Worm (Caenorhabditis elegans) whole organism, L2 larva: ENCODE results near the gene T07G12.2.

Source experiments
- C34F6.9 ChIP-seq: fragments of 150-350 bp; optimal IDR thresholded peaks from 2 replicates; lab custom pipeline; 2014; ENCODE audit warnings: missing biosample characterization, missing genetic modification characterization
- Y55F3AM.14 ChIP-seq: fragments of 200-800 bp; sonication (Bioruptor generic); optimal IDR thresholded peaks from 2 replicates; lab custom pipeline; 2018; ENCODE audit warnings: mild to moderate bottlenecking, missing genetic modification characterization, missing compliant biosample characterization
- ZK546.5 ChIP-seq: sonication (generic microtip); optimal IDR thresholded peaks from 2 replicates; lab custom pipeline; 2017; ENCODE audit warnings: missing biosample characterization, missing genetic modification characterization
- alr-1 ChIP-seq: fragments of 150-350 bp; optimal IDR thresholded peaks from 2 replicates; lab custom pipeline; 2014; ENCODE audit warnings: missing biosample characterization, missing genetic modification characterization
- aly-2 ChIP-seq: fragments of 150-350 bp; optimal IDR thresholded peaks from 2 replicates; lab custom pipeline; 2014; ENCODE audit warnings: missing biosample characterization, missing genetic modification characterization
- ama-1 ChIP-seq: fragments of 150-350 bp; optimal IDR thresholded peaks from 2 replicates; lab custom pipeline; 2018; ENCODE audit warnings: inconsistent platforms
- blmp-1 ChIP-seq: sonication (generic microtip); optimal IDR thresholded peaks from 2 replicates; lab custom pipeline; 2017; ENCODE audit warnings: missing genetic modification characterization, mild to moderate bottlenecking, missing compliant biosample characterization, antibody characterized with exemption, moderate library complexity; ENCODE audit not compliant: insufficient read depth
- ceh-82 ChIP-seq: fragments of 150-350 bp; optimal IDR thresholded peaks from 2 replicates; lab custom pipeline; 2014; ENCODE audit warnings: missing biosample characterization, missing genetic modification characterization
- crh-2 ChIP-seq: sonication (generic microtip); optimal IDR thresholded peaks from 2 replicates; lab custom pipeline; 2017; ENCODE audit warnings: missing biosample characterization, missing genetic modification characterization
- elt-1 ChIP-seq: fragments of 150-350 bp; optimal IDR thresholded peaks from 2 replicates; lab custom pipeline; 2014; ENCODE audit warnings: missing biosample characterization, missing genetic modification characterization
- elt-3 ChIP-seq: sonication (generic microtip); optimal IDR thresholded peaks from 2 replicates; lab custom pipeline; 2017; ENCODE audit warnings: missing biosample characterization, missing genetic modification characterization
- fos-1 ChIP-seq: fragments of 150-350 bp; optimal IDR thresholded peaks from 2 replicates; lab custom pipeline; 2014; ENCODE audit warnings: missing biosample characterization, missing genetic modification characterization
- gmeb-1 ChIP-seq: fragments of 150-350 bp; optimal IDR thresholded peaks from 2 replicates; lab custom pipeline; 2014; ENCODE audit warnings: missing biosample characterization, missing genetic modification characterization
- lin-11 ChIP-seq: fragments of 150-350 bp; sonication (generic microtip); optimal IDR thresholded peaks from 2 replicates; lab custom pipeline; 2014; ENCODE audit warnings: missing biosample characterization, missing genetic modification characterization, inconsistent platforms, mixed read lengths
- lin-13 ChIP-seq: fragments of 150-350 bp; optimal IDR thresholded peaks from 2 replicates; lab custom pipeline; 2014; ENCODE audit warnings: missing biosample characterization, missing genetic modification reagents, missing genetic modification characterization
- lin-39 ChIP-seq: fragments of 150-350 bp; optimal IDR thresholded peaks from 2 replicates; lab custom pipeline; 2014; ENCODE audit warnings: missing biosample characterization, missing genetic modification reagents, missing genetic modification characterization
- lsy-2 ChIP-seq, 2 experiments: fragments of 150-350 bp in 1 of 2; sonication (generic microtip) in 1 of 2; optimal IDR thresholded peaks; 2 replicates each; lab custom pipeline; 2014 to 2017; ENCODE audit warnings: missing biosample characterization in 2 of 2, missing genetic modification characterization in 2 of 2
- mab-5 ChIP-seq: fragments of 150-350 bp; optimal IDR thresholded peaks from 2 replicates; lab custom pipeline; 2014; ENCODE audit warnings: missing biosample characterization, missing genetic modification characterization
- mbf-1 ChIP-seq: sonication (generic microtip); optimal IDR thresholded peaks from 2 replicates; lab custom pipeline; 2017; ENCODE audit warnings: missing biosample characterization, missing genetic modification characterization
- mdl-1 ChIP-seq, 2 experiments: fragments of 150-350 bp in 1 of 2; sonication (generic microtip) in 1 of 2; optimal IDR thresholded peaks; 2 replicates each; lab custom pipeline; 2017; ENCODE audit warnings: missing biosample characterization in 2 of 2, missing genetic modification characterization in 2 of 2
- nhr-10 ChIP-seq: sonication (generic microtip); optimal IDR thresholded peaks from 2 replicates; lab custom pipeline; 2017; ENCODE audit warnings: missing biosample characterization, missing genetic modification characterization
- nhr-11 ChIP-seq: fragments of 150-350 bp; optimal IDR thresholded peaks from 2 replicates; lab custom pipeline; 2014; ENCODE audit warnings: missing biosample characterization, missing genetic modification characterization
- nhr-12 ChIP-seq: fragments of 150-350 bp; optimal IDR thresholded peaks from 2 replicates; lab custom pipeline; 2014; ENCODE audit warnings: missing biosample characterization, missing genetic modification characterization
- nhr-129 ChIP-seq: fragments of 150-350 bp; optimal IDR thresholded peaks from 2 replicates; lab custom pipeline; 2014; ENCODE audit warnings: missing biosample characterization, missing genetic modification characterization
- nhr-237 ChIP-seq: fragments of 150-350 bp; optimal IDR thresholded peaks from 2 replicates; lab custom pipeline; 2014; ENCODE audit warnings: missing biosample characterization, missing genetic modification characterization
- nhr-25 ChIP-seq: fragments of 150-350 bp; sonication (generic microtip); optimal IDR thresholded peaks from 3 replicates; lab custom pipeline; 2014; ENCODE audit warnings: missing biosample characterization, missing genetic modification characterization
- nhr-6 ChIP-seq: fragments of 150-350 bp; optimal IDR thresholded peaks from 2 replicates; lab custom pipeline; 2014; ENCODE audit warnings: missing biosample characterization, missing genetic modification characterization
- nhr-77 ChIP-seq: fragments of 150-350 bp; optimal IDR thresholded peaks from 2 replicates; lab custom pipeline; 2014; ENCODE audit warnings: missing biosample characterization, missing genetic modification characterization
- peb-1 ChIP-seq: fragments of 150-350 bp; optimal IDR thresholded peaks from 2 replicates; lab custom pipeline; 2014; ENCODE audit warnings: missing biosample characterization, missing genetic modification characterization
- sem-4 ChIP-seq: fragments of 150-350 bp; optimal IDR thresholded peaks from 2 replicates; lab custom pipeline; 2014; ENCODE audit warnings: missing biosample characterization, missing genetic modification reagents, missing genetic modification characterization
- sma-3 ChIP-seq: sonication (generic microtip); optimal IDR thresholded peaks from 2 replicates; lab custom pipeline; 2016; ENCODE audit warnings: missing genetic modification reagents, missing genetic modification characterization, missing compliant biosample characterization
- snpc-4 ChIP-seq: fragments of 150-350 bp; optimal IDR thresholded peaks from 2 replicates; lab custom pipeline; 2014; ENCODE audit warnings: missing biosample characterization, missing genetic modification characterization
- unc-55 ChIP-seq: fragments of 150-350 bp; sonication (generic microtip); optimal IDR thresholded peaks from 3 replicates; lab custom pipeline; 2014; ENCODE audit warnings: missing biosample characterization, missing genetic modification reagents, missing genetic modification characterization
- unc-62 ChIP-seq: fragments of 150-350 bp; optimal IDR thresholded peaks from 2 replicates; lab custom pipeline; 2014; ENCODE audit warnings: missing biosample characterization, missing genetic modification reagents, missing genetic modification characterization
- ztf-1 ChIP-seq: fragments of 200-800 bp; sonication (Bioruptor generic); conservative IDR thresholded peaks from 2 replicates; pipeline ENCODE4 v1.3.6; 2022; ENCODE audit warnings: missing genetic modification characterization, missing compliant biosample characterization
- ztf-11 ChIP-seq: sonication (generic microtip); optimal IDR thresholded peaks from 2 replicates; lab custom pipeline; 2017; ENCODE audit warnings: missing biosample characterization, missing genetic modification characterization
- ztf-4 ChIP-seq: fragments of 150-350 bp; optimal IDR thresholded peaks from 2 replicates; lab custom pipeline; 2014; ENCODE audit warnings: missing biosample characterization, missing genetic modification characterization

The T07G12.2 gene

ce11 chrIV:10564613-10565012 is 34.1 kb downstream of the T07G12.2 start:
- TF ChIP-seq nhr-25 (no peak), mab-5 (tag; lab: Kevin White, UChicago) (no peak), nhr-237 (tag; lab: Kevin White, UChicago) (no peak), peb-1 (no peak)

- no peak for TF ChIP-seq lin-13
- no peak for TF ChIP-seq fos-1 (tag; lab: Kevin White, UChicago)
- no peak for TF ChIP-seq elt-1 (tag; lab: Kevin White, UChicago)
These were observed 34.8 kb downstream of the T07G12.2 start for ce11 chrIV:10565282-10565681.

DNA sequence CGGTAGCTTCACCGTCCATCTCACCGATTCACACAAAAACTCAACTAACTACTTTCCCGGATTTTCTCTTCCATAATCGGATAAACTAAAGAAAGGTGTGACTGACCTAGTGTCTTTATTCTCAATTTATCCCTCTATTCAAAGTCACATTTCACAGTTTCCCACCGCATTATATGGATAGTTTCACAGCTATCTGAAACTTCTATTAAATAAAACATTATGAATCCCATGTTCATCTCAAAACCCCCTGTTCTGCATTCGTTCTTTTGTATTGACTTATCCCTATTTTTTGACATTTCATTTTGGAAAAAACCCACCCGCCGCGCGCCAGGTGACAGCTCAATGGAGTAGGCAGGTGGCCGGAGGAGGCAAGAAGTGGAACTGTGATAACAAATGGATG is 37.3 kb downstream of the T07G12.2 start:
- TF ChIP-seq ztf-11 (tag; lab: Kevin White, UChicago) (no peak), lsy-2 (tag; optimal IDR thresholded peaks at IDR 0.05; lab: Kevin White, UChicago) (no peak), nhr-25 (no peak), ceh-82 (no peak), ztf-1 (no peak), nhr-11 (tag; lab: Kevin White, UChicago) (no peak), nhr-12 (tag; lab: Kevin White, UChicago) (no peak), mbf-1 (tag; lab: Kevin White, UChicago) (no peak), nhr-77 (tag; lab: Kevin White, UChicago) (no peak), nhr-237 (tag; lab: Kevin White, UChicago) (no peak), unc-55 (GFP tag; lab: Kevin White, UChicago) (no peak), ztf-4 (tag; lab: Kevin White, UChicago) (no peak), snpc-4 (no peak), crh-2 (tag; lab: Kevin White, UChicago) (no peak), sma-3 (GFP tag; lab: Kevin White, UChicago) (no peak), ZK546.5 (tag; lab: Kevin White, UChicago) (no peak), nhr-129 (tag; lab: Kevin White, UChicago) (no peak), elt-1 (tag; lab: Kevin White, UChicago) (no peak), alr-1 (tag; lab: Kevin White, UChicago) (no peak), blmp-1 (tag; lab: Kevin White, UChicago) (no peak)

ce11 chrIV:10570065-10570464 is 39.6 kb downstream of the T07G12.2 start:
- no peak for TF ChIP-seq mbf-1 (tag; lab: Kevin White, UChicago)
- no peak for TF ChIP-seq snpc-4
- no peak for TF ChIP-seq lin-11 (tag; lab: Kevin White, UChicago)
- TF ChIP-seq ztf-1: no peak
- peak; percentile 4 for TF ChIP-seq fos-1 (tag; lab: Kevin White, UChicago)
- no peak for TF ChIP-seq elt-3 (tag; lab: Kevin White, UChicago)
- TF ChIP-seq Y55F3AM.14 (GFP tag; lab: Kevin White, UChicago): no peak

- TF ChIP-seq mdl-1 (tag; optimal IDR thresholded peaks at IDR 0.05; lab: Kevin White, UChicago) (no peak), ceh-82 (no peak), unc-62 (no peak), aly-2 (tag; lab: Kevin White, UChicago) (no peak), ztf-4 (tag; lab: Kevin White, UChicago) (no peak), lin-39 (tag; lab: Kevin White, UChicago) (no peak), C34F6.9 (tag; lab: Kevin White, UChicago) (no peak), nhr-6 (no peak), mbf-1 (tag; lab: Kevin White, UChicago) (no peak), nhr-237 (tag; lab: Kevin White, UChicago) (no peak), sem-4 (tag; lab: Kevin White, UChicago) (no peak), ama-1 (no peak), lsy-2 (tag; optimal IDR thresholded peaks at IDR 0.05; lab: Kevin White, UChicago) (no peak), snpc-4 (no peak), gmeb-1 (tag; lab: Kevin White, UChicago) (no peak), nhr-10 (no peak), elt-3 (tag; lab: Kevin White, UChicago) (no peak)
These were observed 40.5 kb downstream of the T07G12.2 start for ce11 chrIV:10571020-10571419.
